Fruit fly (Drosophila melanogaster): ENCODE results near the gene salt.

Gene salt

dm6 chr3R:31747429-31748048, 7.0 kb downstream of the salt start, which contains the start of the genes nero and CG1910 (continued):
- no peak for TF ChIP-seq gce (GFP tag; IDR thresholded peaks at IDR 0.05)
- peak; percentile 63 for TF ChIP-seq CG2116 (GFP tag; optimal IDR thresholded peaks at IDR 0.05)
- peak; percentile 69 for TF ChIP-seq CHES-1-like (GFP tag; optimal IDR thresholded peaks at IDR 0.05)
- no peak for TF ChIP-seq Xrp1 (GFP tag; IDR thresholded peaks at IDR 0.05)
- TF ChIP-seq CG1832 (GFP tag; optimal IDR thresholded peaks at IDR 0.05) = no peak
- TF ChIP-seq shn (GFP tag; optimal IDR thresholded peaks at IDR 0.05) = no peak
- no peak for TF ChIP-seq Bgb (GFP tag; IDR thresholded peaks at IDR 0.05; ENCODE audit: partially characterized antibody)
- no peak for TF ChIP-seq aop (GFP tag; IDR thresholded peaks at IDR 0.05)
- TF ChIP-seq CG18476 (GFP tag; optimal IDR thresholded peaks at IDR 0.05) = no peak
- TF ChIP-seq sens (GFP tag) = peak; percentile 65
- peak; percentile 30 for TF ChIP-seq Hsf (GFP tag; optimal IDR thresholded peaks at IDR 0.05)
- TF ChIP-seq Ssrp (tag; optimal IDR thresholded peaks at IDR 0.05) = no peak
- no peak for TF ChIP-seq eve (GFP tag; optimal IDR thresholded peaks at IDR 0.05)
- peak; percentile 55 for TF ChIP-seq CG4617 (GFP tag; optimal IDR thresholded peaks at IDR 0.05; ENCODE audit: borderline replicate concordance)
- no peak for TF ChIP-seq BtbVII (GFP tag; optimal IDR thresholded peaks at IDR 0.05)
- TF ChIP-seq CTCF (GFP tag; optimal IDR thresholded peaks at IDR 0.05) = peak; percentile 39
- peak; percentile 26 for TF ChIP-seq nom (GFP tag; optimal IDR thresholded peaks at IDR 0.05)
- peak in 1 of 2 experiments; percentile 73 for TF ChIP-seq Pdp1 (GFP tag; optimal IDR thresholded peaks at IDR 0.05)
- TF ChIP-seq tll (GFP tag; optimal IDR thresholded peaks at IDR 0.05) = peak in 1 of 2 experiments; percentile 30
- TF ChIP-seq CG10979 (tag; optimal IDR thresholded peaks at IDR 0.05) = no peak
- TF ChIP-seq E2f2 (GFP tag; IDR thresholded peaks at IDR 0.05) = no peak
- TF ChIP-seq E2f1 (GFP tag; IDR thresholded peaks at IDR 0.05) = no peak
- no peak for TF ChIP-seq CG18764 (GFP tag; optimal IDR thresholded peaks at IDR 0.05)
- peak; percentile 84 for TF ChIP-seq CG15479 (GFP tag; optimal IDR thresholded peaks at IDR 0.05)
- TF ChIP-seq CG17912 (GFP tag; optimal IDR thresholded peaks at IDR 0.05) = no peak
- TF ChIP-seq sqz (GFP tag; optimal IDR thresholded peaks at IDR 0.05) = peak; percentile 31
- TF ChIP-seq ewg (GFP tag; optimal IDR thresholded peaks at IDR 0.05) = peak; percentile 24
- peak; percentile 2 for TF ChIP-seq CG8089 (GFP tag; optimal IDR thresholded peaks at IDR 0.05)
- peak; percentile 2 for TF ChIP-seq jumu (GFP tag; optimal IDR thresholded peaks at IDR 0.05)
- peak; percentile 12 for TF ChIP-seq Nf-YB (GFP tag; optimal IDR thresholded peaks at IDR 0.05)
- TF ChIP-seq CG5245 (GFP tag; optimal IDR thresholded peaks at IDR 0.05) = peak; percentile 10
- TF ChIP-seq CG3065 (GFP tag; optimal IDR thresholded peaks at IDR 0.05) = peak; percentile 7
- TF ChIP-seq esg (GFP tag; conservative IDR thresholded peaks at IDR 0.05) = no peak
- TF ChIP-seq Eip74EF (GFP tag; optimal IDR thresholded peaks at IDR 0.05) = no peak
- TF ChIP-seq trem (tag; optimal IDR thresholded peaks at IDR 0.05) = peak; percentile 99
- TF ChIP-seq Lhr (GFP tag; optimal IDR thresholded peaks at IDR 0.05) = peak; percentile 60
- no peak for TF ChIP-seq wor (GFP tag; IDR thresholded peaks at IDR 0.05)
- peak; percentile 40 for TF ChIP-seq pfk (GFP tag; optimal IDR thresholded peaks at IDR 0.05)
- TF ChIP-seq CG32532 (GFP tag; IDR thresholded peaks at IDR 0.05) = no peak
- TF ChIP-seq CG10462 (GFP tag; optimal IDR thresholded peaks at IDR 0.05) = no peak
- peak; percentile 77 for TF ChIP-seq MESR4 (GFP tag; optimal IDR thresholded peaks at IDR 0.05)
- no peak for TF ChIP-seq CG5180 (GFP tag; optimal IDR thresholded peaks at IDR 0.05)
- TF ChIP-seq Myb (GFP tag; optimal IDR thresholded peaks at IDR 0.05) = peak; percentile 71
- peak; percentile 63 for TF ChIP-seq CG12659 (GFP tag; optimal IDR thresholded peaks at IDR 0.05)
- no peak for TF ChIP-seq Sox102F (GFP tag; optimal IDR thresholded peaks at IDR 0.05)
- no peak for TF ChIP-seq CG6854 (GFP tag; optimal IDR thresholded peaks at IDR 0.05)
- TF ChIP-seq CG12071 (GFP tag; optimal IDR thresholded peaks at IDR 0.05) = no peak
- no peak for TF ChIP-seq Poxn (GFP tag; IDR thresholded peaks at IDR 0.05)
- TF ChIP-seq her (GFP tag; optimal IDR thresholded peaks at IDR 0.05) = no peak
- no peak for TF ChIP-seq hth (optimal IDR thresholded peaks at IDR 0.05)

Data from whole organism, embryonic.